Worm (Caenorhabditis elegans) whole organism, L4 larva: Measurements from ENCODE around the gene srh-271.

Experiments used
- D1046.2 ChIP-seq: fragments of 200-800 bp; sonication (Bioruptor generic); IDR thresholded peaks from 2 replicates; pipeline ENCODE4 v1.3.6; 2022; ENCODE audit warnings: missing genetic modification characterization, missing compliant biosample characterization
- R02D3.7 ChIP-seq: fragments of 150-350 bp; sonication (generic microtip); optimal IDR thresholded peaks from 3 replicates; lab custom pipeline; 2014; ENCODE audit warnings: missing biosample characterization, missing genetic modification characterization
- T20F7.1 ChIP-seq: fragments of 200-800 bp; sonication (Bioruptor generic); optimal IDR thresholded peaks from 2 replicates; lab custom pipeline; 2018; ENCODE audit warnings: mild to moderate bottlenecking, missing genetic modification characterization, missing compliant biosample characterization
- T26A8.4 ChIP-seq: fragments of 200-800 bp; sonication (Bioruptor generic); IDR thresholded peaks from 2 replicates; pipeline ENCODE4 v1.3.6; 2022; ENCODE audit warnings: missing genetic modification characterization, missing compliant biosample characterization
- Y5F2A.4 ChIP-seq: fragments of 200-800 bp; sonication (Bioruptor generic); optimal IDR thresholded peaks from 2 replicates; lab custom pipeline; 2018; ENCODE audit warnings: mild to moderate bottlenecking, missing genetic modification characterization, missing compliant biosample characterization
- aha-1 ChIP-seq: fragments of 150-350 bp; peaks from one replicate; lab custom pipeline; 2014; ENCODE audit warnings: missing biosample characterization, missing genetic modification characterization
- aly-2 ChIP-seq: sonication (generic microtip); optimal IDR thresholded peaks from 2 replicates; lab custom pipeline; 2018; ENCODE audit warnings: missing biosample characterization, missing genetic modification characterization
- cey-2 ChIP-seq: sonication (generic microtip); optimal IDR thresholded peaks from 3 replicates; lab custom pipeline; 2017; ENCODE audit warnings: missing genetic modification characterization, mild to moderate bottlenecking, missing compliant biosample characterization, antibody characterized with exemption, borderline replicate concordance; ENCODE audit not compliant: insufficient read depth
- daf-16 ChIP-seq, 3 experiments: sonication (generic microtip); optimal IDR thresholded peaks; 2 replicates each; lab custom pipeline; 2016 to 2017; ENCODE audit warnings: missing genetic modification characterization in 3 of 3, missing genetic modification reagents in 3 of 3, mild to moderate bottlenecking in 2 of 3, missing compliant biosample characterization in 2 of 3, missing biosample characterization in 1 of 3, moderate library complexity in 1 of 3
- daf-19 ChIP-seq: fragments of 200-800 bp; sonication (Bioruptor generic); conservative IDR thresholded peaks from 2 replicates; pipeline ENCODE4 v1.3.6; 2022; ENCODE audit warnings: missing genetic modification characterization, missing compliant biosample characterization
- daf-8 ChIP-seq: fragments of 200-800 bp; sonication (Bioruptor generic); IDR thresholded peaks from 2 replicates; pipeline ENCODE4 v1.3.6; 2022; ENCODE audit warnings: missing genetic modification characterization, missing compliant biosample characterization
- dmd-6 ChIP-seq: fragments of 200-800 bp; sonication (Bioruptor generic); IDR thresholded peaks from 2 replicates; pipeline ENCODE4 v1.3.6; 2022; ENCODE audit warnings: missing genetic modification reagents, missing genetic modification characterization, missing compliant biosample characterization
- dpl-1 ChIP-seq: fragments of 150-350 bp; optimal IDR thresholded peaks from 2 replicates; lab custom pipeline; 2014; ENCODE audit warnings: missing biosample characterization, missing genetic modification reagents, missing genetic modification characterization
- dve-1 ChIP-seq: sonication (generic microtip); optimal IDR thresholded peaks from 2 replicates; lab custom pipeline; 2017; ENCODE audit warnings: antibody characterized with exemption, mild to moderate bottlenecking, missing genetic modification characterization, missing compliant biosample characterization; ENCODE audit not compliant: insufficient read depth
- egl-27 ChIP-seq: sonication (generic microtip); optimal IDR thresholded peaks from 3 replicates; lab custom pipeline; 2017; ENCODE audit warnings: missing biosample characterization, missing genetic modification reagents, missing genetic modification characterization
- hlh-11 ChIP-seq: fragments of 200-800 bp; sonication (Bioruptor generic); optimal IDR thresholded peaks from 2 replicates; lab custom pipeline; 2018; ENCODE audit warnings: mild to moderate bottlenecking, missing genetic modification characterization, missing compliant biosample characterization
- hlh-30 ChIP-seq: sonication (generic microtip); optimal IDR thresholded peaks from 2 replicates; lab custom pipeline; 2017; ENCODE audit warnings: antibody characterized with exemption, mild to moderate bottlenecking, missing genetic modification characterization, missing compliant biosample characterization; ENCODE audit not compliant: insufficient read depth
- hmg-1.1 ChIP-seq: fragments of 200-800 bp; sonication (Bioruptor generic); IDR thresholded peaks from 2 replicates; pipeline ENCODE4 v1.3.6; 2022; ENCODE audit warnings: missing genetic modification reagents, missing genetic modification characterization, missing compliant biosample characterization
- lin-38 ChIP-seq: fragments of 200-800 bp; sonication (Bioruptor generic); IDR thresholded peaks from 2 replicates; pipeline ENCODE4 v1.3.6; 2022; ENCODE audit warnings: missing genetic modification reagents, missing genetic modification characterization, missing compliant biosample characterization
- mdt-29 ChIP-seq: fragments of 200-800 bp; sonication (Bioruptor generic); IDR thresholded peaks from 2 replicates; pipeline ENCODE4 v1.3.6; 2022; ENCODE audit warnings: missing genetic modification reagents, missing genetic modification characterization, missing compliant biosample characterization
- mes-2 ChIP-seq: sonication (generic microtip); optimal IDR thresholded peaks from 2 replicates; lab custom pipeline; 2016; ENCODE audit warnings: missing genotype, mild to moderate bottlenecking, missing genetic modification characterization, missing compliant biosample characterization; ENCODE audit not compliant: poor library complexity, severe bottlenecking
- nhr-102 ChIP-seq: sonication (generic microtip); optimal IDR thresholded peaks from 2 replicates; lab custom pipeline; 2016; ENCODE audit warnings: mild to moderate bottlenecking, missing genetic modification characterization, moderate library complexity, missing compliant biosample characterization
- nhr-25 ChIP-seq: sonication (generic microtip); optimal IDR thresholded peaks from 2 replicates; lab custom pipeline; 2017; ENCODE audit warnings: missing genetic modification characterization, mild to moderate bottlenecking, missing compliant biosample characterization, antibody characterized with exemption, moderate library complexity, borderline replicate concordance; ENCODE audit not compliant: insufficient read depth
- nhr-42 ChIP-seq: fragments of 200-800 bp; sonication (Bioruptor generic); IDR thresholded peaks from 2 replicates; pipeline ENCODE4 v1.3.6; 2022; ENCODE audit warnings: missing genetic modification characterization, missing compliant biosample characterization
- nhr-6 ChIP-seq: fragments of 150-350 bp; optimal IDR thresholded peaks from 2 replicates; lab custom pipeline; 2014; ENCODE audit warnings: missing biosample characterization, missing genetic modification characterization
- nhr-77 ChIP-seq: fragments of 150-350 bp; optimal IDR thresholded peaks from 2 replicates; lab custom pipeline; 2014; ENCODE audit warnings: missing biosample characterization, missing genetic modification characterization
- pqm-1 ChIP-seq: sonication (generic microtip); optimal IDR thresholded peaks from 2 replicates; lab custom pipeline; 2017; ENCODE audit warnings: missing biosample characterization, missing genetic modification characterization
- saeg-2 ChIP-seq: fragments of 200-800 bp; sonication (Bioruptor generic); IDR thresholded peaks from 2 replicates; pipeline ENCODE4 v1.3.6; 2022; ENCODE audit warnings: missing genetic modification reagents, missing genetic modification characterization, missing compliant biosample characterization
- tra-1 ChIP-seq: fragments of 200-800 bp; sonication (Bioruptor generic); IDR thresholded peaks from 2 replicates; pipeline ENCODE4 v1.3.6; 2022; ENCODE audit warnings: missing genetic modification reagents, missing genetic modification characterization, missing compliant biosample characterization
- unc-39 ChIP-seq: sonication (generic microtip); optimal IDR thresholded peaks from 2 replicates; lab custom pipeline; 2017; ENCODE audit warnings: missing biosample characterization, missing genetic modification characterization
- unc-62 ChIP-seq, 3 experiments: fragments of 150-350 bp in 1 of 3; sonication (generic microtip); optimal IDR thresholded peaks in 2 of 3; peaks in 1 of 3; 1 replicate in 1 of 3; 2 replicates in 2 of 3; lab custom pipeline; 2014 to 2017; ENCODE audit warnings: missing biosample characterization in 3 of 3, missing genetic modification characterization in 3 of 3, missing genetic modification reagents in 3 of 3, missing genotype in 1 of 3
- vab-7 ChIP-seq: fragments of 200-800 bp; sonication (Bioruptor generic); IDR thresholded peaks from 2 replicates; pipeline ENCODE4 v1.3.6; 2022; ENCODE audit warnings: missing genetic modification reagents, missing genetic modification characterization, missing compliant biosample characterization
- zfp-3 ChIP-seq: fragments of 200-800 bp; sonication (Bioruptor generic); conservative IDR thresholded peaks from 2 replicates; pipeline ENCODE4 v1.3.6; 2022; ENCODE audit warnings: missing genetic modification reagents, missing genetic modification characterization, missing compliant biosample characterization
- zip-11 ChIP-seq: fragments of 200-800 bp; sonication (Bioruptor generic); IDR thresholded peaks from 2 replicates; pipeline ENCODE4 v1.3.6; 2022; ENCODE audit warnings: missing genetic modification characterization, missing compliant biosample characterization
- ztf-7 ChIP-seq: fragments of 150-350 bp; optimal IDR thresholded peaks from 2 replicates; lab custom pipeline; 2014; ENCODE audit warnings: missing biosample characterization, missing genetic modification characterization

Gene srh-271

DNA sequence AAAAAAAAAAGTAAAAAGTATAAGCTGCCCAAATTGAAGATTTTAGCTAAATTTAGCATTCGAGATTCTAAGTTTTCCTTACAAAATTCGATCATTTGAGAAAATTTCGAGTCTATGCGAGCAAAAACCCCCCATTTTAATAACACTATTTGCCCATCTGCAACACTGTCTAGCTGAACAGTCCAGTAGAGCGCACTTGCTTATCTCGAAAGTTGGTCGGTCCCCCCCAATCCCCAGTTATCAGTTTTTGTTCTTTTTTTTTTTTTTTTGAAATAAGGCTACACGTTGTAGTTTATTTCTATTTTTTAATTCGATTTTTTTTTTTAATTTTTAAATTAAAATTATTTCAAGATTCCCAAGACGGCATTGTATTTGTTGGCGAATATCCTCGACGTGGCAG, 35.9 kb upstream of the srh-271 start (continued):
- TF ChIP-seq tra-1: no peak
- TF ChIP-seq daf-8: no peak
- TF ChIP-seq hlh-30 (tag; lab: Kevin White, UChicago): no peak
- peak; percentile 51 for TF ChIP-seq dve-1 (tag; lab: Kevin White, UChicago)
- peak in 1 of 2 experiments; percentile 21 for TF ChIP-seq unc-62 (GFP tag; optimal IDR thresholded peaks at IDR 0.05 in 1 of 2; lab: Kevin White, UChicago)
- TF ChIP-seq unc-62 (tag; optimal IDR thresholded peaks at IDR 0.05; lab: Kevin White, UChicago): no peak
- TF ChIP-seq hlh-11: peak; percentile 13
- TF ChIP-seq mes-2: peak; percentile 27
- TF ChIP-seq nhr-6 (tag; lab: Kevin White, UChicago): no peak
- TF ChIP-seq hmg-1.1: no peak
- TF ChIP-seq daf-16 (GFP tag; optimal IDR thresholded peaks at IDR 0.05; lab: Kevin White, UChicago): no peak
- peak; percentile 66 for TF ChIP-seq daf-16 (tag; optimal IDR thresholded peaks at IDR 0.05; lab: Kevin White, UChicago)
- TF ChIP-seq lin-38 (GFP tag; lab: Robert Waterston, UW): peak; percentile 90
- TF ChIP-seq zfp-3 (GFP tag; lab: Robert Waterston, UW): no peak
- no peak for TF ChIP-seq R02D3.7 (tag; lab: Kevin White, UChicago)
- no peak for TF ChIP-seq saeg-2 (GFP tag; lab: Robert Waterston, UW)
- TF ChIP-seq aha-1 (tag; lab: Kevin White, UChicago): no peak
- TF ChIP-seq T20F7.1 (GFP tag; lab: Kevin White, UChicago): no peak
- TF ChIP-seq D1046.2 (GFP tag; lab: Robert Waterston, UW): no peak
- TF ChIP-seq dpl-1: peak; percentile 10
- no peak for TF ChIP-seq vab-7 (GFP tag; lab: Robert Waterston, UW)
- TF ChIP-seq nhr-42 (GFP tag; lab: Robert Waterston, UW): no peak

DNA sequence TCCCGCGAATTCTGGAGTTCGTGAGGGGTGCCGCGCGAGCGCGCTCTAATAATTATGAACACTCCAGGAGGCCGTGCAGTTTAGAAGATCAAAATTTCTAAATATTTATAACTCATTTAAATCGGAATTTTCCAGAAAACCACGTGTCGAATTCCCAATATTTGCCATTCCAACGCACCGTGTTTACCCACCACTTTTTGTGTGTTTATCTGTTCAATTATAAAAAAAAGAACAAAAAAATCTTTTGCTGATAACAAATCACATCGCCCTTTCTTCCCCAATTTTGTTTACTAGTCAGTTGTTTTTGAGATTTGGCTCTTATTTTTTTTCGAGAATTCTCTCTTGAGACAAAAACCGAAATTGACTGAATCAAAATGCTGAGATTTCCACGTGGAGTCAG, 34.4 kb upstream of the srh-271 start:
- TF ChIP-seq egl-27 (tag; lab: Kevin White, UChicago): no peak
- TF ChIP-seq daf-16 (GFP tag; optimal IDR thresholded peaks at IDR 0.05; lab: Kevin White, UChicago): no peak
- TF ChIP-seq daf-16 (tag; optimal IDR thresholded peaks at IDR 0.05; lab: Kevin White, UChicago): peak; percentile 97
- TF ChIP-seq unc-39: no peak
- TF ChIP-seq nhr-25 (tag; lab: Kevin White, UChicago): no peak
- no peak for TF ChIP-seq nhr-102
- TF ChIP-seq nhr-77 (tag; lab: Kevin White, UChicago): peak; percentile 1
- TF ChIP-seq T26A8.4 (GFP tag; lab: Robert Waterston, UW): no peak
- no peak for TF ChIP-seq D1046.2 (GFP tag; lab: Robert Waterston, UW)
- no peak for TF ChIP-seq Y5F2A.4 (GFP tag; lab: Kevin White, UChicago)
- TF ChIP-seq cey-2 (tag; lab: Kevin White, UChicago): no peak
- TF ChIP-seq dve-1 (tag; lab: Kevin White, UChicago): peak; percentile 67
- TF ChIP-seq dmd-6 (GFP tag; lab: Robert Waterston, UW): 0 out of 2 replicates have a peak, but pooled peaks have one; percentile 7
- TF ChIP-seq daf-19 (GFP tag; lab: Robert Waterston, UW): no peak
- no peak for TF ChIP-seq ztf-7 (tag; lab: Kevin White, UChicago)
- peak; percentile 2 for TF ChIP-seq pqm-1 (tag; lab: Kevin White, UChicago)

DNA sequence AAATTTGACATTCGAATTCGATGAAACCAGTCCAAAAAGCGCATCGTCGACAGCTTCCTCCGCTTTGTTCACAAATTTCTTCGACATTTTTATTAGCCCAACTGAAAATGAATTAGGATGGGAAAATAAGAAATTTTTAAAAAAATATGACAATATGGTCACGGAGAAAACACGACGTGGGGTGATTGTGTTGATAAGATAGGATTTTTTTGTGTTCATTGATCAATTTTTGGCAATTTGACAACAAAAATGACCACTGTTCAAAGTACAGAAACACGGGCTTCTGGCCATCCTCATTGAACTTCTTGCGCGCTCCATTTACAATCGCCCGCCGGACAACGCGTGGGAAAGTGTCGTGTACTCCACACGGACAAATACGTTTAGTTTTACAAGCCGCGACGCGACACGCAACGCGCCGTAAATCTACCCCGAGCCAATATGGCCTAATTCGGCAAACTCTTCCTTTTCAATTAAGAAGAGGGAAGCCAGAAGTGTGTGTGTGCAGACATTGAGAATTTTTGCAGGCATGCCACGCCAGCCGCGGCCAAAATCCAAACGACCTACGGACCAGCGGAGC, 30.9 kb upstream of the srh-271 start, which contains the start of the genes W02H5.8 and angl-1:
Gene W02H5.8 (minus strand): TSS at position 101 of the 577 bp plus-strand sequence.
Gene angl-1 (plus strand): TSS at position 527 of the 577 bp plus-strand sequence.
- peak; percentile 57 for TF ChIP-seq aha-1 (tag; lab: Kevin White, UChicago)
- TF ChIP-seq nhr-77 (tag; lab: Kevin White, UChicago): no peak
- no peak for TF ChIP-seq aly-2 (tag; lab: Kevin White, UChicago)
- no peak for TF ChIP-seq zip-11 (GFP tag; lab: Robert Waterston, UW)
- 0 out of 2 replicates have a peak, but pooled peaks have one; percentile 12 for TF ChIP-seq mdt-29 (GFP tag; lab: Robert Waterston, UW)
